Fruit fly (Drosophila melanogaster) whole organism, pupa: Measurements from ENCODE around the gene CG14431.

Experiments used
- CG32121 ChIP-seq: fragments of 200-800 bp; sonication (Bioruptor generic); IDR thresholded peaks from 2 replicates; pipeline ENCODE4 v1.3.6; 2022; ENCODE audit warnings: missing biosample characterization, missing genetic modification characterization
- CG4496 ChIP-seq: fragments of 200-800 bp; sonication (Bioruptor generic); IDR thresholded peaks from 3 replicates; pipeline ENCODE4 v1.3.6; 2022; ENCODE audit warnings: missing biosample characterization, missing genetic modification characterization
- CG8159 ChIP-seq: fragments of 200-800 bp; sonication (Bioruptor generic); optimal IDR thresholded peaks from 3 replicates; lab custom pipeline; 2018; ENCODE audit warnings: missing biosample characterization, mild to moderate bottlenecking, missing genetic modification characterization, moderate library complexity
- CG9948 ChIP-seq: fragments of 200-800 bp; sonication (Bioruptor generic); optimal IDR thresholded peaks from 2 replicates; lab custom pipeline; 2018; ENCODE audit warnings: missing biosample characterization, mild to moderate bottlenecking, missing genetic modification characterization, moderate library complexity
- D1 ChIP-seq: fragments of 200-800 bp; sonication (Bioruptor generic); optimal IDR thresholded peaks from 2 replicates; lab custom pipeline; 2018; ENCODE audit warnings: missing biosample characterization, mild to moderate bottlenecking, missing genetic modification characterization, moderate library complexity
- Ets98B ChIP-seq: fragments of 200-800 bp; sonication (Bioruptor generic); IDR thresholded peaks from 2 replicates; pipeline ENCODE4 v1.3.6; 2022; ENCODE audit warnings: missing biosample characterization, missing genetic modification characterization
- Pif1B ChIP-seq: fragments of 200-800 bp; sonication (Bioruptor generic); optimal IDR thresholded peaks from 3 replicates; lab custom pipeline; 2016; ENCODE audit warnings: missing biosample characterization, missing genetic modification characterization
- fd96Ca ChIP-seq: fragments of 200-800 bp; sonication (Bioruptor generic); IDR thresholded peaks from 3 replicates; pipeline ENCODE4 v1.3.6; 2022; ENCODE audit warnings: missing biosample characterization, missing genetic modification characterization
- gl ChIP-seq: fragments of 200-800 bp; sonication (Bioruptor generic); optimal IDR thresholded peaks from 2 replicates; lab custom pipeline; 2018; ENCODE audit warnings: missing biosample characterization, mild to moderate bottlenecking, missing genetic modification characterization
- rn ChIP-seq: fragments of 200-800 bp; sonication (Bioruptor generic); IDR thresholded peaks from 2 replicates; pipeline ENCODE4 v1.3.6; 2022; ENCODE audit warnings: missing biosample characterization, missing genetic modification characterization

DNA sequence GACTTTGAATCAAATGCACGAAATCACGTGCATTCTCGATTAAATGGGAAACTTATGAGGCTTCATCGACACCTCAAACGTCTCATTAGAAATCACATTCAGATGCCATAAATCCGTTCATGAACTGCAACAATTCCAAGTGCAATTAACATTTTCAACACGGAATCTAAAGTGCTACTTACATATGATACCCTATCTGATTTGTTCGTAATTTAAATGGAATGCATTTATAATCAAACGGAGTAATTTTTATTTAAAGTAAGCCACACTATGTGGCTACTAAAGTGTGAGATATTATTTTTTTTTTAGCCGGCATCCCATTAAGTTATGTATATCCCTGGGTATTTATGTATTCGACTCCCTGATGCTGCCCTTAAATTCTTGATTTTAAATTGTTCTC, 99.6 kb downstream of the CG14431 start:
- TF ChIP-seq CG4496 (GFP tag; lab: Robert Waterston, UW): no peak
- peak; percentile 27 for TF ChIP-seq CG8159 (tag; lab: Kevin White, UChicago)
- no peak for TF ChIP-seq CG32121
- no peak for TF ChIP-seq Pif1B
- no peak for TF ChIP-seq D1 (tag; lab: Kevin White, UChicago)
- TF ChIP-seq rn (GFP tag; lab: Robert Waterston, UW): no peak
- no peak for TF ChIP-seq fd96Ca
- TF ChIP-seq gl (tag; lab: Kevin White, UChicago): no peak
- no peak for TF ChIP-seq Ets98B
- peak; percentile 7 for TF ChIP-seq CG9948 (tag; lab: Kevin White, UChicago)
